Fruit fly (Drosophila melanogaster) S2 (cell line): ENCODE data around the gene Crg-1.

Experiments
- CG8478 ChIP-seq: fragments of >200 bp; optimal IDR thresholded peaks from 2 replicates; lab custom pipeline; 2018
- CTCF ChIP-seq, 2 experiments: fragments of >200 bp; optimal IDR thresholded peaks; 2 replicates each; lab custom pipeline; 2018

Gene Crg-1

dm6 chrX:3767085-3767484 is 25.9 kb upstream of the Crg-1 start:
- no peak for TF ChIP-seq CTCF (optimal IDR thresholded peaks at IDR 0.05; lab: Kevin White, UChicago)
- no peak for TF ChIP-seq CG8478 (lab: Kevin White, UChicago)

dm6 chrX:3768202-3768601 is 24.8 kb upstream of the Crg-1 start:
- TF ChIP-seq CG8478 (lab: Kevin White, UChicago), result no peak
- TF ChIP-seq CTCF (optimal IDR thresholded peaks at IDR 0.05; lab: Kevin White, UChicago), result no peak

- no peak for TF ChIP-seq CTCF (optimal IDR thresholded peaks at IDR 0.05; lab: Kevin White, UChicago)
- no peak for TF ChIP-seq CG8478 (lab: Kevin White, UChicago)
These were observed 20.6 kb upstream of the Crg-1 start for dm6 chrX:3772434-3772810.

DNA sequence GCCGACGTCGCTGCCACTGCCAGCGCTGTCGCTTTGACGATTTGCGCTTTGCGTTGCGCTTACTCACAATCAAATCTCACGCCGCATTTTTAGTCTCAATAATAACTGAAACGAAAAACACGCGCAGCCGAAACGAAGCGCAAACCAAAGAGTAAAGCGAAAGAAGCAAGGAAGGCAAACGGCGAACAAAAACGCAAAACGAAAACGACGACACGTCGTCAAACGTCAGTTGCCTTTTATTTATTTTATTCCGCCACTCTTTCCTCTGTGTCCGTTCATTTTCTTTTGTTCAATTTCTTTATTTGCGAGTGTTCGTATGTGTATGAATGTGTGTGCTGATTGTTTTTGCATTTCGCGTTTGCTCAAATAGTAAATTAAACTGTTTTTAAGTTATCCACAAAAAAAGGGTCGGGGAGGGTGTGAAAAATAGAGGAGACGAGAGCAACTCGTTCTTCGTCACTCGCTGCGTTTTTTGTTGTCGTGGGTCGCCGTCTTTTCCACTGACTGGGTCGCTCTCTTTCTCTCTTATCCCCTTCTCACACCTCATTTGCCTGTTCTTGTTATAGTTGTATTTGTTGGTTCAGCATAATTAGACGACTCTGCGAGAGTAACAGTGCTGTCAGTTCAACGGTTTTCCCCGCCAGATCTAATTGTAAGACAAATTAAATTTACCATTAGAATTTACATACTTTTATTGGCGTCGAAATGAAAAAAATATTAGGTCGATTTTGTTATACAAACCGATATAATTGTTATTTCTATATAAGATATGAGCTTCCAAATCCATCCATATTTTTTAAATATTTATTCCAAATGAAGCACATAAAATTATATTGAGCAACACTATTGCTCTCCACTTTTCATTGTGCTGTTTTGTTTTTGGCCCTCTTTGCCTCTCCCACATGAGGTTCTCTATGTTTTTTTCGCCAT is 19.9 kb upstream of the Crg-1 start:
- TF ChIP-seq CG8478 (lab: Kevin White, UChicago) (no peak), CTCF (optimal IDR thresholded peaks at IDR 0.05; lab: Kevin White, UChicago) (no peak)

DNA sequence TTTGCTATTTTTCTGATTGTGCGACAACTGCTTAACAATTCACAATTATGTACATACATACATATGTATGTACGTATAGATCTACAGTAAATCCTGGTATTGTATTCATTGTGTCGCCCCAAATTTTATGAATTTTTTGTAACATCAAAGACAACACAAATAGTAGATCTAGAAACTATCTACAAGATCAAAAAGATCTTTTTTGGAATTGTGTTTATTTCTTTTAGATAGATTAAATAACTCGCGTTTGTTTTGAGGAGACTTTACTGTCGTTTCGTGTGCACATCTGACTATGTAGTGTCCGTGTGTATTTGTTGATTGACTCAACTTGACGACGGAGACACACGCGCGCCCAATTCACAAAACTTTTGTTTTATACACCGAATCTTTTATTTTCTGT is 18.7 kb upstream of the Crg-1 start:
- no peak for TF ChIP-seq CTCF (optimal IDR thresholded peaks at IDR 0.05; lab: Kevin White, UChicago)
- no peak for TF ChIP-seq CG8478 (lab: Kevin White, UChicago)

DNA sequence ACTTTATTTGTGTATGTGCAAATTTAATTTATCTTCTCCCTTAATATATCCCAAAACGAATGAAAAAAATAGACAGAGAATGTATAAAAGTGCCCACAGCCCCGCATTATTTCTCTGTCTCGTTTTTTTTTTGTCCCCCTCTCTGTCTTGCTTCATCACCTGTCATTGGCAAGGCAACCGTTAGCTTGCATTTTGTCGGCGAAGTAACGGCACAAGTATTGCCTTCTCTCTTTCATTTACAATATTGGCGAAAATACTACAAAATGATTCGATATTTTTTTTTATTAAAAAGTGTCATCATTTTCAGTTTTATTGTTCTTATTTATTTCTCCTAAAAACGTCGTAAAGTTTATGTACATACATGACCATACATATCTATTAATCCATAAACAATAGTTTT is 17.9 kb upstream of the Crg-1 start:
- TF ChIP-seq CTCF (optimal IDR thresholded peaks at IDR 0.05; lab: Kevin White, UChicago), result no peak
- no peak for TF ChIP-seq CG8478 (lab: Kevin White, UChicago)

DNA sequence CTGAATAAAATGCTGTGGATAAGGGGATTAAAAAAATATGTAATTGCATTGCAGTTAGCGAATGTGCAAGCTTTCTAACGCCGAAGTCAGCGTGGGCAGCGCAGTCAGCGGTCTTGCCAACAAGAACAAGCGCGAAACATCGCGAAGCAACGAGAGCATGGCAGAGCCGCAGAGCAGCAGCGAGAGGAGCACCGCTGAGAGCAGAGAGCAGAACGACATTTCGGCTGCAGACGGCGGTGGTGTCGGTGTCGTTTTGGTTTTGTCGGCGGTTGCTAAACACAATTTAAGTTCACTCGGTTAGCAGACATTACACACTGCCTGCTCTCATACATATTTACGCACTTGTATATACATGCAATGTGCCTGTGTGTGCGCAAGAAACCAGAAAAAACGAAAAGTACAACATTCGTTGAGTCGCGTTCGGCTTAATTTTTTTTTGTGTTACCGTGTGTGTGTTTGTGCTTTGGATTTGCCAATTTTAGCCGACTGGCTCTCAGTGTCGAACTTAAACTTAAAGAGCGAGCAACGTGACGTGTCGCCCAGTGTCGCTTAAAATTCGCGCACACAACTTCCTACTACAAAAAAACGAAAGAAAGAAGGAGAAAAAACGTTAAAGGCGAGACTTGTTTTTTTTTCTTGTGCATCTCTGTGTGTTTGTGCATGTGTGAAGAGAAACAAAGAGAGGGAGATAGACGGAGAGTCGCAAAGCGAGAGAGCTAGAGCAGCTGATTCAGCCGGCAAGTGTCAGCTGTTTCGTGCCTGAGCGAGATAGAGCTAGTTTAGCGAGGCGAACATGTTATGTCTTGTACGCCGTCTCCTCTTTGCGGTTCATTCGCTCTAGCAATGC is 17.0 kb upstream of the Crg-1 start:
- no peak for TF ChIP-seq CTCF (optimal IDR thresholded peaks at IDR 0.05; lab: Kevin White, UChicago)
- TF ChIP-seq CG8478 (lab: Kevin White, UChicago), result no peak

DNA sequence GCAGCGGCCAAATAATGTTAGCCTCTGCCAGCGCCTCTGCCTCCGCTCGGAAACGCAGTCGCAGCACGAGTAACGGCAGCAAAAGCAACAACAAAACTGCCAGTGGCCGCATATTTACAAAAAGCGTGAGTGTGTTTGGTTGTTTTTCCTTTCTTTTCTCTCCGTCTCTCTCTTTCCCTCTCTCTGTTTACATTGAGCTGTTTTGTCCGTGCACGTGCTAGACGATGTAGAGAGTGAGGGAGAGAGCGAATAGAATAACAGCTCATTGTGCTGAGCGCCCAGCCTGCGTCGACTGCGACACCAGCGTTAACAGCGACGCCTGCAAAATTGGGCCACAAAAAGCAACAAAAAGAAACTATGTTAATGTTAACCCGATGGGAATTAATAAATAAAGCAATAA is 15.8 kb upstream of the Crg-1 start:
- TF ChIP-seq CTCF (optimal IDR thresholded peaks at IDR 0.05; lab: Kevin White, UChicago) (peak in 1 of 2 experiments; percentile 25), CG8478 (lab: Kevin White, UChicago) (no peak)

DNA sequence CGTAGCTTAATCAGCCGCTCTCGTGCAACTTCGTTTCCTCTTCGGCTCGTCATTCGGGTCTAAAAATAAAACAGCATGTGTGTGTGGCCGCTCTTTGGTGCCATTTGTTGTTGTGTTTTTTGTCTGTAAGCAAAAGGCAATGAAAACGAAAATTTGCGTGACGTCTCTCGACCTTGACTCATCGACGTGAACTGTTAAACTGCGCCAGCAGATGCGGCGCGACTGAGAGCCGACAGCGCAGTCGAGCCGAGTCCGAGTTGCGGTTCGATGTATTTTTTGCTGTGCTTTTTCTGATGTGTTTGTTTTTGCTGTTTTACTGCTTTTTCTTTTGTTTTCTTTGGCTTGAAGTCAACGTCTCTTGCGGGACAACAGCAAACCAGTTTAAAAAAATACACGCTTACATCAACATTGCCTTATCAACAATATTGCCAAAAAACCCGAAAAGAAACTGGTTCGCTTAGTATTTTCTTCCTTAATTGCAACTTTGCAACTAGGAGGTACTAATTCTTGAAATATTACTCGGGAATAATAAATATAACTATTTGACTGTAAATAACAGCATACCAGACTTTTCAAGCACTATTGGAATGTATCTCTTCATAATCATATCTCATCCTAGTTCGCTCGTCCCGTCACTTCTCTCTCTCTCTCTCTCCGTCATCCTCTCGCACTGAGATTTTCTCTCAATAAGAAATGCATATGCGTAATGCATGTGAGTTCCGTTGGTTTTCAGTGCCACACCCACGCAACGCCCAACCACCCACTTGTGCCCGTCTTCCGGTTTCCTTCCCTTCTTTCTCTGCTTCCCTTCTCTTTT is 14.7 kb upstream of the Crg-1 start:
- TF ChIP-seq CG8478 (lab: Kevin White, UChicago) (no peak), CTCF (optimal IDR thresholded peaks at IDR 0.05; lab: Kevin White, UChicago) (no peak)

dm6 chrX:3778952-3779502 is 14.0 kb upstream of the Crg-1 start:
- TF ChIP-seq CG8478 (lab: Kevin White, UChicago) (no peak), CTCF (optimal IDR thresholded peaks at IDR 0.05; lab: Kevin White, UChicago) (peak; percentile 5 to 21)

dm6 chrX:3779686-3780407 is 13.2 kb upstream of the Crg-1 start:
- TF ChIP-seq CTCF (optimal IDR thresholded peaks at IDR 0.05; lab: Kevin White, UChicago), result peak; percentile 79
- TF ChIP-seq CG8478 (lab: Kevin White, UChicago), result no peak

dm6 chrX:3780884-3781283 is 12.1 kb upstream of the Crg-1 start:
- TF ChIP-seq CG8478 (lab: Kevin White, UChicago), result no peak
- TF ChIP-seq CTCF (optimal IDR thresholded peaks at IDR 0.05; lab: Kevin White, UChicago), result peak; percentile 39 to 41

dm6 chrX:3788432-3788831 is 4.6 kb upstream of the Crg-1 start:
- TF ChIP-seq CG8478 (lab: Kevin White, UChicago) (no peak), CTCF (optimal IDR thresholded peaks at IDR 0.05; lab: Kevin White, UChicago) (no peak)
